Fruit fly (Drosophila melanogaster): ENCODE measurements around the gene CG43815.
A peak's percentile ranks its signal among the peaks of the same experiment; 100 is the strongest.

CG43815 gene

dm6 chr2L:3558299-3558698, 17.7 kb upstream of the CG43815 start:
- TF ChIP-seq gl (tag; optimal IDR thresholded peaks at IDR 0.05) (no peak), CG10348 (GFP tag; IDR thresholded peaks at IDR 0.05) (no peak), CG12605 (GFP tag; IDR thresholded peaks at IDR 0.05) (no peak), Ets98B (GFP tag; IDR thresholded peaks at IDR 0.05) (no peak), CG9948 (tag; optimal IDR thresholded peaks at IDR 0.05) (peak; percentile 39), CG34367 (tag; optimal IDR thresholded peaks at IDR 0.05) (peak; percentile 12), CG8159 (tag; optimal IDR thresholded peaks at IDR 0.05) (peak; percentile 61), CG17806 (tag; optimal IDR thresholded peaks at IDR 0.05) (peak; percentile 50)

- TF ChIP-seq CG4496 (GFP tag; IDR thresholded peaks at IDR 0.05) (no peak), CG15710 (tag; optimal IDR thresholded peaks at IDR 0.05) (peak; percentile 51), CG8159 (tag; optimal IDR thresholded peaks at IDR 0.05) (peak; percentile 76), CG9948 (tag; optimal IDR thresholded peaks at IDR 0.05) (peak; percentile 23), gl (tag; optimal IDR thresholded peaks at IDR 0.05) (no peak), CG32121 (GFP tag; IDR thresholded peaks at IDR 0.05) (no peak)
These were observed 16.4 kb upstream of the CG43815 start for dm6 chr2L:3559647-3560046.

- peak; percentile 9 for TF ChIP-seq Pif1B (GFP tag; optimal IDR thresholded peaks at IDR 0.05)
- no peak for TF ChIP-seq CG12605 (GFP tag; IDR thresholded peaks at IDR 0.05)
- TF ChIP-seq CG4496 (GFP tag; IDR thresholded peaks at IDR 0.05): no peak
- TF ChIP-seq rn (GFP tag; IDR thresholded peaks at IDR 0.05): no peak
- peak; percentile 67 for TF ChIP-seq CG15710 (tag; optimal IDR thresholded peaks at IDR 0.05)
- peak; percentile 50 for TF ChIP-seq CG34367 (tag; optimal IDR thresholded peaks at IDR 0.05)
- peak; percentile 62 for TF ChIP-seq CG17806 (tag; optimal IDR thresholded peaks at IDR 0.05)
- no peak for TF ChIP-seq D1 (tag; optimal IDR thresholded peaks at IDR 0.05)
- TF ChIP-seq Ets98B (GFP tag; IDR thresholded peaks at IDR 0.05): no peak
- peak; percentile 27 for TF ChIP-seq CG13204 (GFP tag; optimal IDR thresholded peaks at IDR 0.05)
- peak; percentile 62 for TF ChIP-seq CG9948 (tag; optimal IDR thresholded peaks at IDR 0.05)
- TF ChIP-seq Pif1A (GFP tag; optimal IDR thresholded peaks at IDR 0.05): peak; percentile 29
- TF ChIP-seq CG14655 (GFP tag; optimal IDR thresholded peaks at IDR 0.05): peak; percentile 60
- peak; percentile 68 for TF ChIP-seq CG8159 (tag; optimal IDR thresholded peaks at IDR 0.05)
- peak; percentile 44; the same call in 1 of the 3 replicates for TF ChIP-seq fd96Ca (GFP tag; IDR thresholded peaks at IDR 0.05)
- peak; percentile 50 for TF ChIP-seq CG8301 (tag; optimal IDR thresholded peaks at IDR 0.05)
These were observed 13.6 kb upstream of the CG43815 start for dm6 chr2L:3562435-3562834.

- TF ChIP-seq rn (GFP tag; IDR thresholded peaks at IDR 0.05): no peak
- no peak for TF ChIP-seq CG8159 (tag; optimal IDR thresholded peaks at IDR 0.05)
- TF ChIP-seq CG13204 (GFP tag; optimal IDR thresholded peaks at IDR 0.05): peak; percentile 2
- no peak for TF ChIP-seq CG15710 (tag; optimal IDR thresholded peaks at IDR 0.05)
- no peak for TF ChIP-seq Pif1A (GFP tag; optimal IDR thresholded peaks at IDR 0.05)
- TF ChIP-seq CG12605 (GFP tag; IDR thresholded peaks at IDR 0.05): no peak
These were observed 11.5 kb upstream of the CG43815 start for dm6 chr2L:3564556-3564955.

dm6 chr2L:3566532-3566931, 9.5 kb upstream of the CG43815 start:
- TF ChIP-seq CG4496 (GFP tag; IDR thresholded peaks at IDR 0.05): no peak; the same call in 2 of the 3 replicates
- no peak for TF ChIP-seq gl (tag; optimal IDR thresholded peaks at IDR 0.05)
- peak; percentile 54 for TF ChIP-seq CG15710 (tag; optimal IDR thresholded peaks at IDR 0.05)
- peak; percentile 60 for TF ChIP-seq CG8301 (tag; optimal IDR thresholded peaks at IDR 0.05)
- TF ChIP-seq CG17806 (tag; optimal IDR thresholded peaks at IDR 0.05): peak; percentile 61
- 0 out of 2 replicates have a peak, but pooled peaks have one; percentile 27 for TF ChIP-seq rn (GFP tag; IDR thresholded peaks at IDR 0.05)
- TF ChIP-seq D1 (tag; optimal IDR thresholded peaks at IDR 0.05): no peak
- no peak for TF ChIP-seq CG32121 (GFP tag; IDR thresholded peaks at IDR 0.05)
- peak; percentile 62 for TF ChIP-seq CG9948 (tag; optimal IDR thresholded peaks at IDR 0.05)
- TF ChIP-seq fd96Ca (GFP tag; IDR thresholded peaks at IDR 0.05): peak; percentile 67; the same call in 2 of the 3 replicates
- peak; percentile 61 for TF ChIP-seq CG8159 (tag; optimal IDR thresholded peaks at IDR 0.05)
- TF ChIP-seq Pif1A (GFP tag; optimal IDR thresholded peaks at IDR 0.05): peak; percentile 60
- no peak for TF ChIP-seq EcR (GFP tag; optimal IDR thresholded peaks at IDR 0.05)
- 0 out of 2 replicates have a peak, but pooled peaks have one; percentile 14 for TF ChIP-seq CG12605 (GFP tag; IDR thresholded peaks at IDR 0.05)
- 0 out of 2 replicates have a peak, but pooled peaks have one; percentile 23 for TF ChIP-seq Ets98B (GFP tag; IDR thresholded peaks at IDR 0.05)
- peak; percentile 44 for TF ChIP-seq Snoo (tag; optimal IDR thresholded peaks at IDR 0.05)
- TF ChIP-seq CG10348 (GFP tag; IDR thresholded peaks at IDR 0.05): no peak
- TF ChIP-seq CG13204 (GFP tag; optimal IDR thresholded peaks at IDR 0.05): no peak
- peak; percentile 49 for TF ChIP-seq CG34367 (tag; optimal IDR thresholded peaks at IDR 0.05)
- TF ChIP-seq CG14655 (GFP tag; optimal IDR thresholded peaks at IDR 0.05): peak; percentile 79
- no peak for TF ChIP-seq Pif1B (GFP tag; optimal IDR thresholded peaks at IDR 0.05)

- TF ChIP-seq D1 (tag; optimal IDR thresholded peaks at IDR 0.05) (no peak), CG8301 (tag; optimal IDR thresholded peaks at IDR 0.05) (peak; percentile 19), CG14655 (GFP tag; optimal IDR thresholded peaks at IDR 0.05) (peak; percentile 47), CG8159 (tag; optimal IDR thresholded peaks at IDR 0.05) (peak; percentile 48), CG13204 (GFP tag; optimal IDR thresholded peaks at IDR 0.05) (no peak), CG9948 (tag; optimal IDR thresholded peaks at IDR 0.05) (peak; percentile 52), Pif1B (GFP tag; optimal IDR thresholded peaks at IDR 0.05) (peak; percentile 12), CG15710 (tag; optimal IDR thresholded peaks at IDR 0.05) (peak; percentile 11), CG17806 (tag; optimal IDR thresholded peaks at IDR 0.05) (peak; percentile 19)
These were observed 8.6 kb upstream of the CG43815 start for dm6 chr2L:3567394-3567793.
